Fruit fly (Drosophila melanogaster): ENCODE data around the gene spo.

DNA sequence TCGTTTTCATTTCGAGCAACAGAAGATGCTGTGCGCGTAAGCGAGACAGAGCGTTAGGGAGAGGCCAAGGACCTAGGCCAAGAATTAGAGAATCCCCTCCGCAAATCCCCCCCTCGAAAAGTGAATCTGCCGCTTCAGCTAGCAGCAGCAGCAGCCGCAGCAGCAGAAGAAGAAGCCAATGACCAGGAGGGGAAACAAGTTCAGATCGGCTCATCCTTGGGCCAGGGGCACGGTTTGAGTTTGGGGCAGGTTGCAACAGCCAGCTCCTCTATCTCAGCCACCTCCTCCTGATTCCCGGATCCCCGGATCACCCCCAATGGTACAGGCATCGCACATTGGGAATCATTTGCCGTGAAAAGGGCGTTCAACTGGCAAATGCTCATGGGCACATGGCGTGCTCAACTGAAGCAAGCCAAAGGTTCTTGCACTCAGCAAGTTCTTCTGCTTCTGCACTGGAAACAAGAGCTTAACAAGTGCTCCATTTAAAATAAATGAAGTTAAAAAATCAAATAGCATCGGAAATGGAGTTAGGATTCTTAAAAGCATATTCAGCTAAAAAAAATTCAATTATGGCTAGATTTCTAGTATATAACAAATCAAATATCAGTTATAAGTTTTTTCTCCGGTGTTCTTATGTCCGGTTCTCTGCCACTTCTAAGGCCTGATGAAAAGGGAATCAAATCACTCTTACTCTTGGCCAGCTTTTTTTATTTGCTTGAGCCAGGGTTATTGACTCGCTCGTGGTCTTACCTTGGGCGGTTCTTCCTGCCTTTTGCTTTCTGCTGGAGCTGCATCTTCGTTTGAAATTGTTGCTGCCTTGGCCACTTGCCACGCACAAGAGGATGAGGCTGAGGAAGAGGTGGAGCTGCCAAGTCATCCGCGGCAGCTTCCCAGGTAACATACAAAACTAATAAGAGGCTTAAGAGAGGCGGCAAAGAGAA lies 41.1 kb upstream of the spo start:
- no peak for TF ChIP-seq psq (optimal IDR thresholded peaks at IDR 0.05)
- TF ChIP-seq insv (optimal IDR thresholded peaks at IDR 0.05), result no peak
- TF ChIP-seq ttk (optimal IDR thresholded peaks at IDR 0.05), result no peak
- TF ChIP-seq Myc (optimal IDR thresholded peaks at IDR 0.05), result no peak
